Worm (Caenorhabditis elegans) whole organism, L4/young adult: ENCODE results near the gene F17C11.6.

Experiments
- W03F9.2 ChIP-seq: fragments of 150-350 bp; optimal IDR thresholded peaks from 2 replicates; lab custom pipeline; 2014; ENCODE audit warnings: missing biosample characterization, missing genetic modification characterization
- dao-5 ChIP-seq: sonication (generic microtip); optimal IDR thresholded peaks from 2 replicates; lab custom pipeline; 2016; ENCODE audit warnings: missing genotype, missing genetic modification characterization, moderate library complexity, missing compliant biosample characterization
- him-1 ChIP-seq: sonication (generic microtip); optimal IDR thresholded peaks from 2 replicates; lab custom pipeline; 2016; ENCODE audit warnings: missing genotype, missing genetic modification reagents, missing genetic modification characterization, missing compliant biosample characterization

The F17C11.6 gene

ce11 chrV:10954832-10955231 is at the start of gene F17C11.6:
Gene F17C11.6, plus strand, starts transcription at chrV:10955121.
- no peak for TF ChIP-seq dao-5 (tag; lab: Kevin White, UChicago)
- TF ChIP-seq him-1 (tag; lab: Kevin White, UChicago) = no peak
- TF ChIP-seq W03F9.2 (tag; lab: Kevin White, UChicago) = no peak

- TF ChIP-seq dao-5 (tag; lab: Kevin White, UChicago) (no peak), him-1 (tag; lab: Kevin White, UChicago) (no peak), W03F9.2 (tag; lab: Kevin White, UChicago) (no peak)
Observed at ce11 chrV:10909071-10909470, 45.9 kb upstream of the F17C11.6 start, which contains the start of gene zzz-1. Gene zzz-1, minus strand, starts transcription at chrV:10909171.

DNA sequence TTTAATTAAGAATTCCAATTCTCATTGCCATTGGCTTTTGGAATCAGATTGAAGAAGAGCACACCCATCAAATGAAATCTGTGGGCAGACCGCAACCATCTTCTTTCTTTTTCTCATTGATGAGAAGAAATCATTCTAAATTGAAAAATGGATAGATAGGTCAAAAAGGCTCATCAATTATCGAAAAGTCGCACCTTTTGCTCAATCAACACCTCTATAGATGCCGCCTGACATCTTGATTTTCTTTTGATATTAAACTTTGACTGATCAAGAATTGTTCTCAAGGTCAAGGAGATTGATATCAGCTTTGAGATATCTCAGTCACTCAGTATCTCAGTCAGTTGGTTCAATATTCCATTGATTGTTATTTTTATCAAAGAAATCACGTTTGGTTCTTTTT is 45.0 kb upstream of the F17C11.6 start:
- TF ChIP-seq him-1 (tag; lab: Kevin White, UChicago) (no peak), dao-5 (tag; lab: Kevin White, UChicago) (no peak), W03F9.2 (tag; lab: Kevin White, UChicago) (no peak)

ce11 chrV:10915922-10916321 is 39.0 kb upstream of the F17C11.6 start:
- no peak for TF ChIP-seq him-1 (tag; lab: Kevin White, UChicago)
- no peak for TF ChIP-seq W03F9.2 (tag; lab: Kevin White, UChicago)
- TF ChIP-seq dao-5 (tag; lab: Kevin White, UChicago) = no peak

DNA sequence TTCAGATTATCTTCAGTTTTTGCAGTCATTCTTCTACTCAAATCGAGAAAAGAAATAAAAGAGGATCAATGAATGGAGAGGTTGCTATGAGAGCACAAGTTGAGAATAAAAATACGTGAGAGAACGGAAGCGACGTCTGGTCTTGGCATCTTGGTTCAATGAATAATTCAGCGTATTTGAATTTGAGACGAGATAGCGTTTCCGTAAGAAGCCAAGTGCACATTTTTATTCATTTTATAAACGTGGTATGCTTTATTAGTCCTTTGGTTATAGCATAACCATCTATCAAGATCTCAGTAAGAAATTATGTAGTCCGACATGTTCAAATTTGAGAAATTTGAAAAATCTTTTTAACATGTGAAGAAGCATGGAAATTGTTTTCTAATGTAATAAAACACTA is 36.5 kb upstream of the F17C11.6 start, which contains the start of gene F58B4.2:
TSS of gene F58B4.2 (minus strand) at position 101 of the 400 bp plus-strand sequence.
- TF ChIP-seq dao-5 (tag; lab: Kevin White, UChicago) = no peak

- TF ChIP-seq him-1 (tag; lab: Kevin White, UChicago) (no peak), dao-5 (tag; lab: Kevin White, UChicago) (no peak), W03F9.2 (tag; lab: Kevin White, UChicago) (no peak)
Observed at ce11 chrV:10921747-10922146, 33.2 kb upstream of the F17C11.6 start, which contains the start of gene nas-31. Gene nas-31, minus strand, starts transcription at chrV:10921847.

DNA sequence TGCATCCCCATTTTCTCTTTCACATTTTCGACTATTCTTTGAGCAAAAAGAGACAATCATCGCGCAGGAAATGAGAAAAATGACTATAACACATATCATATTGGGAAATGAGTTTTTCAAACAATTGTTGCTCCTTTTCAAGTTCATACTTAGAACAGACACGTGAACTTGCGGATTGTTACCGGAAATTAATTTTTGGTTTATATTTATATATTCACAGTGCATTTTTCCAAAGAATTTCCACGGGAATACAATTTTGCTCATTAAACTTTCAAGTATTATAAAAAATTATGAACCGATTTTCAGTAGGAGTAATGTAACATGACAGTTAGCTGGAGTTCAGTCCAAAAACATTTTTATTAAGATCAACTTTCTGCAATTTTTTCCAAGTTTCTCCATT is 31.7 kb upstream of the F17C11.6 start, which contains the start of gene F58B4.7:
TSS of gene F58B4.7 (minus strand) at position 101 of the 400 bp plus-strand sequence.
- no peak for TF ChIP-seq dao-5 (tag; lab: Kevin White, UChicago)
- TF ChIP-seq him-1 (tag; lab: Kevin White, UChicago) = no peak
- TF ChIP-seq W03F9.2 (tag; lab: Kevin White, UChicago) = no peak

DNA sequence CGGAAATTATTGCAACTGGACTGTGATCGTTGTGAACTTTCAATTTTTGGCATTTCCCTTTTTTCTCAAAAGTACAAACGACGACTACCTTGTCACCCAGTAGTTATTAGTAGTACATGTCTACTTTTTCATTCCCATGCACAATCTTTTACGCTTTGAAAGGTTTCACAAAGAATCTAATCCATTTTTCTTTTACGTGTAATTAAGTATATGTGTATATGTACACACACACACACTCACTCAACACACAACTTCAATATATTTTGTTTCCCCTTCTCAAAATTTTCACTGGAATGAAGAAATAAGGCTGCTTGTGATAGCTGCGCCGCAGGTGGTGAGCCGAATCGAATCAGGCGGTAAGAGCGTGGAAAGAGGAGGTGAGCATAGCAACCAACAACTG is 30.2 kb upstream of the F17C11.6 start, which contains the start of gene F58B4.6:
TSS of gene F58B4.6 (plus strand) at position 301 of the 400 bp plus-strand sequence.
- TF ChIP-seq him-1 (tag; lab: Kevin White, UChicago) = no peak
- TF ChIP-seq dao-5 (tag; lab: Kevin White, UChicago) = no peak
- TF ChIP-seq W03F9.2 (tag; lab: Kevin White, UChicago) = no peak

- no peak for TF ChIP-seq dao-5 (tag; lab: Kevin White, UChicago)
- no peak for TF ChIP-seq W03F9.2 (tag; lab: Kevin White, UChicago)
Observed at ce11 chrV:10925658-10926057, 29.3 kb upstream of the F17C11.6 start.

DNA sequence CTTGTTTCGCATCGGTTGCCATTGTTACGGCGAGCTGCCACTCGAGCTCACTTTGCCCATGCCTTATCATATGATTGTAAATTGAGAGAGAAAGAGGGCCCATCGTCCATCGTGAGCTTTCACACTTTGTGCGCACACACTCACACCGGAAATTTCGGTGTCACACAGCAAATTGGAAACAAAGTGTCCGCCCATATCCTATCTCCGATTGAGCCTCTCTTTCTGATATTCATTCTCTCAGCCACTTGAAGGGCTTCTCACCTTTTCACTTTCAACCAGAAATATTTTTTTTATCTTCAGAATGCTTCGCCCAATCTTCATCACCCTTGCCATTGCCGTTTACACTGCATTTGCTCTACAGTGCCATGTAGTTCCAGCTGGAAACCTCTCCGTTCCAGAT is 25.4 kb upstream of the F17C11.6 start, which contains the start of gene F58B4.3:
TSS of gene F58B4.3 (plus strand) at position 301 of the 400 bp plus-strand sequence.
- TF ChIP-seq dao-5 (tag; lab: Kevin White, UChicago) (no peak), him-1 (tag; lab: Kevin White, UChicago) (no peak), W03F9.2 (tag; lab: Kevin White, UChicago) (no peak)

- TF ChIP-seq dao-5 (tag; lab: Kevin White, UChicago) (no peak), W03F9.2 (tag; lab: Kevin White, UChicago) (no peak), him-1 (tag; lab: Kevin White, UChicago) (no peak)
Observed at ce11 chrV:10931189-10931588, 23.7 kb upstream of the F17C11.6 start, which contains the start of gene scvp-1. Gene scvp-1, minus strand, starts transcription at chrV:10931289.

ce11 chrV:10932411-10932810 is 22.5 kb upstream of the F17C11.6 start, which contains the start of gene F58B4.5:
Gene F58B4.5, plus strand, starts transcription at chrV:10932693.
- TF ChIP-seq W03F9.2 (tag; lab: Kevin White, UChicago) = peak; percentile 21
- TF ChIP-seq dao-5 (tag; lab: Kevin White, UChicago) = no peak

DNA sequence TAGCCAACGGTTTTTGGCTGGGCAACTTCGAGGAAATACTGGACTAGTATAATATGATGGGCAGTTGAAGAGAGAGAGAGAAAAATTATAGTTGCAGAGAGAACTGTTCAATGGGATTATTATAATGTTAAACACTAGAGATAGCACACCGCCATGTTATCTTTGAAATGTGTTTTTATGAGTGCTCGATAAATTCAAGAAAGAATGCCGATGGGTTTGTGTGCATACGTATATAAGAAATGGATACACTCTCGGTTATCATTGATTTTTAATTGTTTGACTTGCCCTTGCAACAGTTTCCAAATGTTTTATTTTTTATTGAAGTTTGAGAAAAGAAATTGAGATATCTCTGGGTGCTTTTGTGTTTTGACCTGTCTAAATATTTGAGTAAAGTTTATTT is 18.2 kb upstream of the F17C11.6 start, which contains the start of gene F17C11.12:
TSS of gene F17C11.12 (minus strand) at position 240 of the 400 bp plus-strand sequence.
- no peak for TF ChIP-seq dao-5 (tag; lab: Kevin White, UChicago)
- TF ChIP-seq W03F9.2 (tag; lab: Kevin White, UChicago) = no peak
- no peak for TF ChIP-seq him-1 (tag; lab: Kevin White, UChicago)

DNA sequence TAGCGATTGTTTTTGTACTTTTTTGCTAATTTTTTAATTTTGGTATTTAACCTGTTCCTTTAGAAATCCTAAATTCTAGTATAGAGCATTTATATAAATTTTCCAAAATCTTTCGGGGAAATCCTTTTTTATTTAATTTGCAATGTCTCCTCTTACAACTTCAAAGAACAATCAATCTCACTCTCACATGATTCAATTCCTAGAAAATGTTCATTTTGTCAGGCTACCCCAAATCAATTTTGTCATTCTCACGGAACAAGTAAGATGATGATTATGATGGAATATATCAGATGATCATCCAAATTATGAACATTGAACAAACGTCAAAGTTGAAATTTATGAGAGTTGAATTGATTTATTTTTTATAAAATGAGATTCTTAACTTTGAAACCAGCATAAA is 17.6 kb upstream of the F17C11.6 start:
- no peak for TF ChIP-seq dao-5 (tag; lab: Kevin White, UChicago)
- TF ChIP-seq W03F9.2 (tag; lab: Kevin White, UChicago) = peak; percentile 10
- TF ChIP-seq him-1 (tag; lab: Kevin White, UChicago) = no peak
